Worm (Caenorhabditis elegans) whole organism, L2 larva: ENCODE results near the gene F08G2.4.
A peak's percentile ranks its signal among the peaks of the same experiment; 100 is the strongest.

ENCODE experiments used
- C34F6.9 ChIP-seq: fragments of 150-350 bp; optimal IDR thresholded peaks from 2 replicates; lab custom pipeline; 2014; ENCODE audit warnings: missing biosample characterization, missing genetic modification characterization
- F13H6.1 ChIP-seq: sonication (generic microtip); optimal IDR thresholded peaks from 2 replicates; lab custom pipeline; 2016; ENCODE audit warnings: missing genetic modification characterization, missing compliant biosample characterization
- R02D3.7 ChIP-seq: fragments of 150-350 bp; optimal IDR thresholded peaks from 2 replicates; lab custom pipeline; 2014; ENCODE audit warnings: missing biosample characterization, missing genetic modification characterization
- Y55F3AM.14 ChIP-seq: fragments of 200-800 bp; sonication (Bioruptor generic); optimal IDR thresholded peaks from 2 replicates; lab custom pipeline; 2018; ENCODE audit warnings: mild to moderate bottlenecking, missing genetic modification characterization, missing compliant biosample characterization
- ZK546.5 ChIP-seq: sonication (generic microtip); optimal IDR thresholded peaks from 2 replicates; lab custom pipeline; 2017; ENCODE audit warnings: missing biosample characterization, missing genetic modification characterization
- alr-1 ChIP-seq: fragments of 150-350 bp; optimal IDR thresholded peaks from 2 replicates; lab custom pipeline; 2014; ENCODE audit warnings: missing biosample characterization, missing genetic modification characterization
- aly-2 ChIP-seq: fragments of 150-350 bp; optimal IDR thresholded peaks from 2 replicates; lab custom pipeline; 2014; ENCODE audit warnings: missing biosample characterization, missing genetic modification characterization
- ama-1 ChIP-seq: fragments of 150-350 bp; optimal IDR thresholded peaks from 2 replicates; lab custom pipeline; 2018; ENCODE audit warnings: inconsistent platforms
- blmp-1 ChIP-seq: sonication (generic microtip); optimal IDR thresholded peaks from 2 replicates; lab custom pipeline; 2017; ENCODE audit warnings: missing genetic modification characterization, mild to moderate bottlenecking, missing compliant biosample characterization, antibody characterized with exemption, moderate library complexity; ENCODE audit not compliant: insufficient read depth
- ceh-82 ChIP-seq: fragments of 150-350 bp; optimal IDR thresholded peaks from 2 replicates; lab custom pipeline; 2014; ENCODE audit warnings: missing biosample characterization, missing genetic modification characterization
- egl-27 ChIP-seq: sonication (generic microtip); optimal IDR thresholded peaks from 3 replicates; lab custom pipeline; 2017; ENCODE audit warnings: missing biosample characterization, missing genetic modification reagents, missing genetic modification characterization
- elt-1 ChIP-seq: fragments of 150-350 bp; optimal IDR thresholded peaks from 2 replicates; lab custom pipeline; 2014; ENCODE audit warnings: missing biosample characterization, missing genetic modification characterization
- elt-3 ChIP-seq: sonication (generic microtip); optimal IDR thresholded peaks from 2 replicates; lab custom pipeline; 2017; ENCODE audit warnings: missing biosample characterization, missing genetic modification characterization
- fos-1 ChIP-seq: fragments of 150-350 bp; optimal IDR thresholded peaks from 2 replicates; lab custom pipeline; 2014; ENCODE audit warnings: missing biosample characterization, missing genetic modification characterization
- gmeb-1 ChIP-seq: fragments of 150-350 bp; optimal IDR thresholded peaks from 2 replicates; lab custom pipeline; 2014; ENCODE audit warnings: missing biosample characterization, missing genetic modification characterization
- lin-11 ChIP-seq: fragments of 150-350 bp; sonication (generic microtip); optimal IDR thresholded peaks from 2 replicates; lab custom pipeline; 2014; ENCODE audit warnings: missing biosample characterization, missing genetic modification characterization, inconsistent platforms, mixed read lengths
- lin-13 ChIP-seq: fragments of 150-350 bp; optimal IDR thresholded peaks from 2 replicates; lab custom pipeline; 2014; ENCODE audit warnings: missing biosample characterization, missing genetic modification reagents, missing genetic modification characterization
- lsy-2 ChIP-seq, 2 experiments: fragments of 150-350 bp in 1 of 2; sonication (generic microtip) in 1 of 2; optimal IDR thresholded peaks; 2 replicates each; lab custom pipeline; 2014 to 2017; ENCODE audit warnings: missing biosample characterization in 2 of 2, missing genetic modification characterization in 2 of 2
- mab-5 ChIP-seq: fragments of 150-350 bp; optimal IDR thresholded peaks from 2 replicates; lab custom pipeline; 2014; ENCODE audit warnings: missing biosample characterization, missing genetic modification characterization
- mbf-1 ChIP-seq: sonication (generic microtip); optimal IDR thresholded peaks from 2 replicates; lab custom pipeline; 2017; ENCODE audit warnings: missing biosample characterization, missing genetic modification characterization
- nhr-11 ChIP-seq: fragments of 150-350 bp; optimal IDR thresholded peaks from 2 replicates; lab custom pipeline; 2014; ENCODE audit warnings: missing biosample characterization, missing genetic modification characterization
- nhr-12 ChIP-seq: fragments of 150-350 bp; optimal IDR thresholded peaks from 2 replicates; lab custom pipeline; 2014; ENCODE audit warnings: missing biosample characterization, missing genetic modification characterization
- nhr-129 ChIP-seq: fragments of 150-350 bp; optimal IDR thresholded peaks from 2 replicates; lab custom pipeline; 2014; ENCODE audit warnings: missing biosample characterization, missing genetic modification characterization
- nhr-23 ChIP-seq: fragments of 150-350 bp; optimal IDR thresholded peaks from 2 replicates; lab custom pipeline; 2014; ENCODE audit warnings: missing biosample characterization, missing genetic modification reagents, missing genetic modification characterization
- nhr-237 ChIP-seq: fragments of 150-350 bp; optimal IDR thresholded peaks from 2 replicates; lab custom pipeline; 2014; ENCODE audit warnings: missing biosample characterization, missing genetic modification characterization
- nhr-6 ChIP-seq: fragments of 150-350 bp; optimal IDR thresholded peaks from 2 replicates; lab custom pipeline; 2014; ENCODE audit warnings: missing biosample characterization, missing genetic modification characterization
- peb-1 ChIP-seq: fragments of 150-350 bp; optimal IDR thresholded peaks from 2 replicates; lab custom pipeline; 2014; ENCODE audit warnings: missing biosample characterization, missing genetic modification characterization
- skn-1 ChIP-seq: sonication (generic microtip); optimal IDR thresholded peaks from 2 replicates; lab custom pipeline; 2017; ENCODE audit warnings: missing biosample characterization, missing genetic modification characterization
- sma-3 ChIP-seq: sonication (generic microtip); optimal IDR thresholded peaks from 2 replicates; lab custom pipeline; 2016; ENCODE audit warnings: missing genetic modification reagents, missing genetic modification characterization, missing compliant biosample characterization
- sma-9 ChIP-seq, 2 experiments: fragments of 150-350 bp in 1 of 2; sonication (generic microtip) in 1 of 2; optimal IDR thresholded peaks; 2 replicates each; lab custom pipeline; 2014 to 2016; ENCODE audit warnings: missing genetic modification characterization in 2 of 2, mild to moderate bottlenecking in 1 of 2, missing biosample characterization in 1 of 2, missing compliant biosample characterization in 1 of 2, missing genetic modification reagents in 1 of 2, moderate library complexity in 1 of 2
- snpc-4 ChIP-seq: fragments of 150-350 bp; optimal IDR thresholded peaks from 2 replicates; lab custom pipeline; 2014; ENCODE audit warnings: missing biosample characterization, missing genetic modification characterization
- unc-62 ChIP-seq: fragments of 150-350 bp; optimal IDR thresholded peaks from 2 replicates; lab custom pipeline; 2014; ENCODE audit warnings: missing biosample characterization, missing genetic modification reagents, missing genetic modification characterization
- zag-1 ChIP-seq: fragments of 150-350 bp; optimal IDR thresholded peaks from 2 replicates; lab custom pipeline; 2014; ENCODE audit warnings: missing biosample characterization, missing genetic modification characterization
- ztf-1 ChIP-seq: fragments of 200-800 bp; sonication (Bioruptor generic); conservative IDR thresholded peaks from 2 replicates; pipeline ENCODE4 v1.3.6; 2022; ENCODE audit warnings: missing genetic modification characterization, missing compliant biosample characterization
- ztf-11 ChIP-seq: sonication (generic microtip); optimal IDR thresholded peaks from 2 replicates; lab custom pipeline; 2017; ENCODE audit warnings: missing biosample characterization, missing genetic modification characterization
- ztf-4 ChIP-seq: fragments of 150-350 bp; optimal IDR thresholded peaks from 2 replicates; lab custom pipeline; 2014; ENCODE audit warnings: missing biosample characterization, missing genetic modification characterization

Gene F08G2.4

DNA sequence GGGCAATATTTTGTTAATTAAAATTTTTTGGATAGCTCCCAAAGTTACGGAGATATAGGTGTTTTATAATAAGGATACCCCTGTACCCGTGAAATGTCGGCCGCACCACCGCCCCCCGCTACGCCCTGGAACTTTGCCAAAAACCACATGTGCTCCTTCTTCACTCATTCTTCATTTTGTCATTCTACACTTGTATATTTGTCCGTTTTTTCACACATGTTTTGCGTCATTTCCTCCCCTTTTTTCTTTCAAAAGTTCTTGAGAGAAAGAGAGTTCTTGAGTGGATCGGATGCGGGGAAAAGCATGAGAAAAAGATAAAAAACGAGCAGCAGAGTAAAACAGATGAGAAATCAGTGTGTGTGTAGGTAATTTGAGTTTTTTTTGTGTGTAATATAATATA, 41.6 kb upstream of the F08G2.4 start:
- TF ChIP-seq F13H6.1 (tag; lab: Kevin White, UChicago), result peak; percentile 42
- no peak for TF ChIP-seq nhr-12 (tag; lab: Kevin White, UChicago)
- TF ChIP-seq snpc-4 (tag; lab: Kevin White, UChicago), result peak; percentile 32

DNA sequence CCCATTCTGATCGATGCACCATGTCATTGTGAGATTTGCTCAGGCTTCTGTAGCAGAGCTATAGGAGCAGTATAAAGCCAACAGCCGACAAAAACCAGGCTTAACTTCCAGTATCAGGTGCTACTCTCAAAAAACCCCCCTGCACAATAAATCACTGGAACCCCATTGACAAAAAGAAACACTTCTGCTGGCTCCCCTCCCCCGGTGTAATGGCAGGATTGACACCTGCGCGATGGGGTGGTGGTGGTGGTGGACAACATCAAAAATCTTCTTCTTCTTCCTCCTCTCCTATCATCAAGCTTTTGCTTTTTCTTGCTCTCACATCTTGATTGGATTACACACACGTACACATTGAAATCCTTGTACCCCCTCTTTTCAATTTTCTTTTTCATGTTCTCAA, 40.7 kb upstream of the F08G2.4 start:
- TF ChIP-seq lsy-2 (tag; optimal IDR thresholded peaks at IDR 0.05; lab: Kevin White, UChicago), result no peak
- TF ChIP-seq peb-1 (tag; lab: Kevin White, UChicago), result no peak
- no peak for TF ChIP-seq alr-1 (tag; lab: Kevin White, UChicago)
- no peak for TF ChIP-seq C34F6.9
- no peak for TF ChIP-seq gmeb-1
- no peak for TF ChIP-seq egl-27 (tag; lab: Kevin White, UChicago)
- no peak for TF ChIP-seq lin-13 (GFP tag; lab: Kevin White, UChicago)
- no peak for TF ChIP-seq nhr-12 (tag; lab: Kevin White, UChicago)
- TF ChIP-seq mbf-1 (tag; lab: Kevin White, UChicago), result no peak
- no peak for TF ChIP-seq aly-2 (tag; lab: Kevin White, UChicago)
- no peak for TF ChIP-seq ceh-82
- no peak for TF ChIP-seq R02D3.7 (tag; lab: Kevin White, UChicago)
- TF ChIP-seq mab-5, result no peak
- no peak for TF ChIP-seq sma-9 (GFP tag; optimal IDR thresholded peaks at IDR 0.05; lab: Kevin White, UChicago)
- no peak for TF ChIP-seq sma-9 (tag; optimal IDR thresholded peaks at IDR 0.05; lab: Kevin White, UChicago)
- TF ChIP-seq fos-1, result no peak
- TF ChIP-seq nhr-11, result no peak
- TF ChIP-seq skn-1 (tag; lab: Kevin White, UChicago), result no peak

DNA sequence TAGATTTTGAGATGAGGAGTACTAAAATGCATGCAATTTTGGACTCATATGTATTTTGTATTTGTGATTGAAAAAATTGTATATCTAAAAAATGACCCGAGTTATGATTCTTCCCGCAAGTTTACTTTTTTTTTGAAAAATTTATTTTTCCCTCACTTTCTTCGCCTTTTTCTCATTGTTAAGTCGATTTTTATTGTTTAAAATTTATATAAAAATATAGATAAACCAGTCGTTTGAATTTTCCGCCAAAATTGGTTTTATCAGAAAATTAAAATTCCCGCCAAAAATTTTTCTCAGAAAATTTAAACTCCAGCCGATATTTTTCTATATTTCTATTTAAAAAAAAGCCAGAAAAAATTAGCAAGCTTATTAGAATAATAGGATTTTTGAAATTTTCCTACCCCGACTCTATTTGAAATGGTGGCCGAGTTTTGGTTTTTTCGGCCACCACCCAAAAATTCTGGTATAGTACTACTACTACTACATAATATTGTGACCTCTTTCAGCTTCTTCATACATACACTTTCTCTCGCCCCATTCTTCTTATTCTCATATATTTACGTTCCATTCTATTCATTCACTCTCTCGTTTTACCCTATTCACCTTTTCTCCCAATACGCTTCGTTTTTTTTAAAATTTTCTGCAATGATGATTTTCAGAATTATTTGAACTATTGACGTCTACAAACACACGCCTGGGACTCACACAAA, 38.7 kb upstream of the F08G2.4 start, which contains the start of gene ZK131.11:
TSS of gene ZK131.11 (plus strand) at position 660 of the 710 bp plus-strand sequence.
- TF ChIP-seq Y55F3AM.14 (no peak), ZK546.5 (tag; lab: Kevin White, UChicago) (no peak), lin-13 (GFP tag; lab: Kevin White, UChicago) (no peak), C34F6.9 (no peak), lin-11 (no peak), nhr-12 (tag; lab: Kevin White, UChicago) (no peak), nhr-11 (no peak), ztf-4 (tag; lab: Kevin White, UChicago) (no peak), nhr-237 (no peak), nhr-23 (tag; lab: Kevin White, UChicago) (no peak), unc-62 (no peak), nhr-129 (no peak), ceh-82 (no peak), R02D3.7 (tag; lab: Kevin White, UChicago) (no peak), ztf-1 (GFP tag; lab: Robert Waterston, UW) (no peak)

DNA sequence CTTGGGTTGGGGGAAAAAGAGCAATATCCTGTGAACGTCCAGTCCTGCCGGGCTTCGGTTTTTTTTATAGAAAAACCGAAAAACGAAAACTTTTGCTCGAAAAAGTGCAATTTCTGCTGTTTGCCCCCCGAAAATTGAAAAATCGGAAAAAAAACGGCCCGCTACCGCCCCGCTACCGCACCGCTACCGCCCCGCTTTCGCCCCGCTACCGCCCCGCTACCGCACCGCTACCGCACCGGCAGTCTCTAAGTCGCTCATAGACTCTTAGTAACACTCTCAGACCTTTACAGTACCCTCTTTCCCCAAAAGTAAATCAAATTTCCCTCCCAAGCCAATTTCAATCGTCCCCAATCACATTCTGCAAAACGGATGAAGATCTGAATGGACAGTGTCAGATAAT, 35.2 kb upstream of the F08G2.4 start:
- TF ChIP-seq lin-11 (no peak), zag-1 (tag; lab: Kevin White, UChicago) (no peak), ZK546.5 (tag; lab: Kevin White, UChicago) (no peak), fos-1 (no peak), blmp-1 (tag; lab: Kevin White, UChicago) (no peak), mab-5 (no peak), lin-13 (GFP tag; lab: Kevin White, UChicago) (no peak), nhr-237 (no peak), alr-1 (tag; lab: Kevin White, UChicago) (no peak), nhr-6 (tag; lab: Kevin White, UChicago) (no peak), elt-3 (no peak), egl-27 (tag; lab: Kevin White, UChicago) (no peak), elt-1 (tag; lab: Kevin White, UChicago) (no peak), ama-1 (lab: Kevin White, UChicago) (no peak), sma-3 (GFP tag; lab: Kevin White, UChicago) (no peak), ztf-11 (tag; lab: Kevin White, UChicago) (no peak), ztf-4 (tag; lab: Kevin White, UChicago) (no peak), peb-1 (tag; lab: Kevin White, UChicago) (no peak)
